Worm (Caenorhabditis elegans): ENCODE results near the gene ZK809.5.
A peak's percentile ranks its signal among the peaks of the same experiment; 100 is the strongest.

Gene ZK809.5

DNA sequence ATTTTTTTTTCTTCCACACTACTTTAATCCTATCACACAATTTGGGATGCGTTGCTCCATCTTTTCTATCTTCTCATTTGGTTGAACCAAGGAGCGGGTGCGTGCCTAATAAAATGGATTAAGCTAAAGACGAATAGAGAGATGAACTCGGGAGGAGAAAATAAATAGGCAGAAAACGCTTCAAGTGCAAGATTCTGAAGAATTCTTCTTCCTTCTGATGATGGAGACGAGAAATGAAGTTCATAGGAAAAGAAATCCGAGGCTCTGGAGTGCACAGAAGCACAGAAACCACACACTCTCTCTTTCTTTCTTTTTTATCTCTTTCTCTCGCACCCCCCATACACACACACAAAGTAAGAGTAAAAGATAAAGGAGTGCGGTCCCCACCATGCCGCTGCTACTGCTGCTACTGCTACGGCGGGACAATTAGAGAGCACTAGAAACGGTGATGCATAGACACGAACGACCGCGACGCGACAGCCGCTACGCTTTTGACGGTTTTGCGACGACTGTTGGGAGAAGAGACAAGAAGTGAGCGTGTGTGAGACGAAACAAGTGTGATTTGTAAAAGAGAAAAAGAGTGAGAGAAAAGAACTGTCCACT lies 35.6 kb downstream of the ZK809.5 start (continued):
- TF ChIP-seq Y48G9A.11 (GFP tag; IDR thresholded peaks at IDR 0.05) (no peak), egl-43 (GFP tag; IDR thresholded peaks at IDR 0.05) (peak; percentile 67; the same call in 1 of the 2 replicates), dpl-1 (GFP tag; optimal IDR thresholded peaks at IDR 0.05) (peak; percentile 34), lim-7 (GFP tag; IDR thresholded peaks at IDR 0.05) (0 out of 2 replicates have a peak, but pooled peaks have one; percentile 44), nhr-102 (tag; optimal IDR thresholded peaks at IDR 0.05) (peak; percentile 61), tag-97 (GFP tag; IDR thresholded peaks at IDR 0.05) (no peak), hmg-1.1 (GFP tag; IDR thresholded peaks at IDR 0.05) (peak; percentile 85), ceh-20 (GFP tag; IDR thresholded peaks at IDR 0.05) (0 out of 2 replicates have a peak, but pooled peaks have one; percentile 26), mes-2 (tag; optimal IDR thresholded peaks at IDR 0.05; ENCODE audit: poor library complexity, severe bottlenecking) (peak; percentile 70), aha-1 (tag) (peak; percentile 95), rbr-2 (tag; optimal IDR thresholded peaks at IDR 0.05) (peak; percentile 73), mxl-3 (GFP tag; optimal IDR thresholded peaks at IDR 0.05) (peak; percentile 98), madf-9 (GFP tag; conservative IDR thresholded peaks at IDR 0.05) (peak; percentile 39; the same call in 1 of the 2 replicates), hif-1 (tag; optimal IDR thresholded peaks at IDR 0.05) (peak in 1 of 2 experiments; percentile 64)

DNA sequence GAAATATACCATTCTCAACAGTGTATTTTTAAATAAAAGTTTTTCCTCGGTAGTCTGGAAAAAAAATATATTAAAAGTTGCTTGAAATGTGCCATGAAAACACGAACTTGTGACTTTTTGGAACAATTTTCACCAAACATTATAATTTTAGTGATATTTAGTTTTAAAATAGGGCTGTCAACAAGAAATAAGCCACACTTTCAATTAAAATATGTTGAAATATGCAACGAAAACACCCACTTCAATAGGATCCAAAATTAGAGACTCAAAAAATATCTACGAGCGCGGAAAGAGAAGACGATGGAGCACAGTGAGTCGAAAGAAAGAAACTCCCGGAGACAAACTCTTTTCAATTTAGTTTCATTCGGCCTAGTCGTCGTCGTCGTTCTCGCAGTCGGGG lies 37.0 kb downstream of the ZK809.5 start, which contains the start of gene ZK792.12:
TSS of gene ZK792.12 (plus strand) at position 301 of the 400 bp plus-strand sequence.
- TF ChIP-seq ceh-62 (tag; optimal IDR thresholded peaks at IDR 0.05) (no peak), ces-1 (GFP tag; optimal IDR thresholded peaks at IDR 0.05) (no peak), aly-2 (tag; optimal IDR thresholded peaks at IDR 0.05) (no peak), F49E8.2 (tag; optimal IDR thresholded peaks at IDR 0.05; ENCODE audit: borderline replicate concordance) (no peak), R02D3.7 (tag; optimal IDR thresholded peaks at IDR 0.05) (no peak), zip-11 (GFP tag; IDR thresholded peaks at IDR 0.05) (no peak), mes-2 (tag; optimal IDR thresholded peaks at IDR 0.05; ENCODE audit: poor library complexity, severe bottlenecking) (no peak), mxl-2 (GFP tag; conservative IDR thresholded peaks at IDR 0.05) (no peak)

DNA sequence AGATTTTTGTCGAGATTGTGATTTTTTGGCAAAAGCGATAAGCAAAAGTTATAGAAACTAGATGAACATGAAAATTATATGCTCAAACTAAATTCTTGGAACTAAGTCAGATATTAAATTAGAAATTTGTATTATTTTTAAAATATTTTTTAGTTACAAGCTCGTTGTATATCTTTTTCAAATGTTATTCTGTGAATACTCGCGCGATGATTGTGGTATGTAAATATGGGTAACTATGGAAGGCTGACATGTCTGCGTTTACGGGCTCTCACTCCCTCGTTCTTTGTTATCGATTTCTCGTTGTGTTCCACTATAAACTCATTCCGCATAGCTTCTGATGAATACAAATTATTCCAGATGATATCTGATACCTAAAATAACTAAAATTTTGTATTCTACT lies 37.6 kb downstream of the ZK809.5 start, which contains the start of gene ZK792.7:
TSS of gene ZK792.7 (plus strand) at position 301 of the 400 bp plus-strand sequence.
- TF ChIP-seq unc-62 (GFP tag; optimal IDR thresholded peaks at IDR 0.05 in 1 of 2) (no peak), unc-62 (tag; optimal IDR thresholded peaks at IDR 0.05) (no peak), ceh-82 (tag; optimal IDR thresholded peaks at IDR 0.05) (no peak), tra-1 (GFP tag; IDR thresholded peaks at IDR 0.05) (no peak), saeg-2 (GFP tag; IDR thresholded peaks at IDR 0.05) (no peak), hmg-1.1 (GFP tag; IDR thresholded peaks at IDR 0.05) (no peak), D1046.2 (GFP tag; IDR thresholded peaks at IDR 0.05) (no peak), egl-27 (tag; optimal IDR thresholded peaks at IDR 0.05) (no peak), ceh-62 (tag; optimal IDR thresholded peaks at IDR 0.05) (no peak), ZK337.2 (GFP tag; IDR thresholded peaks at IDR 0.05) (no peak), rbr-2 (tag; optimal IDR thresholded peaks at IDR 0.05) (no peak), hif-1 (tag; optimal IDR thresholded peaks at IDR 0.05) (no peak), ces-1 (GFP tag; optimal IDR thresholded peaks at IDR 0.05) (no peak)

DNA sequence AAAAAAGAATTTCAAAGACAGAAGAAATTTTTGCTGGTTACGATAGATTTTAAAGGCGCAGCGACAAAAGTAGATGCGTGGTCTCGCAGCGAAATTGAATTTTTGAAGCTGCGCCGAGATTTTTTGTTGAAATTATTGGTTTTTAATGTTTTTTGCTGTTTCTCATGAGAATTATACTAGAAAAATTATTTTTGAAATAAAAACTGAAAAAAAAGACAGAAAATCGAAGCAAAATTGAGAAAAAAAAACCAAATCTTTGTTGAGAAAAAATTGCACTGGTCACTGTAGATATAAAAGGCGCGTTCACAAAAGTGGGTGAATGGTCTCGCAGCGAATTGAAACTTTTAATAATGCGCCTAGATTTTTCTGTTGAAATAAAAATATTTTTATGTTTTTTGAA lies 39.1 kb downstream of the ZK809.5 start:
- TF ChIP-seq lin-38 (GFP tag; IDR thresholded peaks at IDR 0.05) = peak; percentile 31; the same call in 1 of the 2 replicates
- no peak for TF ChIP-seq mdt-29 (GFP tag; IDR thresholded peaks at IDR 0.05)
- no peak for TF ChIP-seq nhr-237 (tag; optimal IDR thresholded peaks at IDR 0.05)
- TF ChIP-seq F49E8.2 (tag; optimal IDR thresholded peaks at IDR 0.05; ENCODE audit: borderline replicate concordance) = peak; percentile 88
- 0 out of 2 replicates have a peak, but pooled peaks have one; percentile 50 for TF ChIP-seq Y48G9A.11 (GFP tag; IDR thresholded peaks at IDR 0.05)
- no peak for TF ChIP-seq lin-1 (GFP tag; IDR thresholded peaks at IDR 0.05)
- TF ChIP-seq aha-1 (tag) = peak; percentile 28
- TF ChIP-seq unc-130 (GFP tag; optimal IDR thresholded peaks at IDR 0.05) = peak; percentile 60
- TF ChIP-seq snpc-1.2 (GFP tag; IDR thresholded peaks at IDR 0.05) = peak; percentile 60; the same call in 1 of the 2 replicates
